Worm (Caenorhabditis elegans): ENCODE results near the gene R13D11.1.

The R13D11.1 gene

DNA sequence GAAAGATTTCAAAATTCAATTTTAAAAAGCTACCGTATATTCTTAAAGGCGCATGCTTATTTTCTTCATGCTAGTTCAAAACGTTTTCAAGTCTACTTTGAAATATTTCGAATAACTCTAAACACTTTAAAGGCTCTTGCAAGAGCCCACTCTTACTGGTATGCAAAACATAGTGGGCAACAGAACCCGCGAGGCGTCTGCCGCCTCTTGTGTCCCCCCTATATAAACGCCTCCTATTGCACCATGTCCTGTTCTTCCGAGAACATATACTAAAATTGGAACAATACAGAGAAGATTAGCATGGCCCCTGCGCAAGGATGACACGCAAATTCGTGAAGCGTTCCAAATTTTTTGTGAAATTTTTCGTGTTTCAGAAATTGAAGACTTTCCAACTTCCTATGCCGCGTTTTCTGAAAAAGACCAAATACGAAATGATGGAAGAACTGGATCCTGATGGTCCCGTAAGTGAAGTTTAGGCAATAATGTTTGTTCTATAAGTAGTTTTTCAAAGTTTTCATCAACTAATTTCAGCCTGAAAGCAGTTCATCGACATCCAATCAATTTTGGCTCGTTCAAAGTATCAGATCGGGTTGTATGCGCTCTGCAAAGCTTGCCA lies 41.7 kb downstream of the R13D11.1 start (continued):
- TF ChIP-seq mdt-29 (GFP tag; IDR thresholded peaks at IDR 0.05) (peak; percentile 58), nhr-102 (tag; optimal IDR thresholded peaks at IDR 0.05) (no peak), spr-3 (GFP tag; optimal IDR thresholded peaks at IDR 0.05) (no peak), nhr-10 (tag; optimal IDR thresholded peaks at IDR 0.05) (no peak), nhr-76 (tag; optimal IDR thresholded peaks at IDR 0.05) (no peak), mep-1 (tag; optimal IDR thresholded peaks at IDR 0.05) (no peak), fos-1 (tag; optimal IDR thresholded peaks at IDR 0.05) (no peak), lir-3 (tag; optimal IDR thresholded peaks at IDR 0.05) (no peak), ceh-44 (GFP tag; IDR thresholded peaks at IDR 0.05) (0 out of 2 replicates have a peak, but pooled peaks have one; percentile 25), saeg-2 (GFP tag; IDR thresholded peaks at IDR 0.05) (0 out of 2 replicates have a peak, but pooled peaks have one; percentile 19), nhr-111 (GFP tag; optimal IDR thresholded peaks at IDR 0.05) (no peak), dve-1 (tag; optimal IDR thresholded peaks at IDR 0.05; ENCODE audit: insufficient read depth) (no peak), R02D3.7 (tag; optimal IDR thresholded peaks at IDR 0.05) (no peak), gei-8 (GFP tag; optimal IDR thresholded peaks at IDR 0.05) (no peak), nhr-11 (tag; optimal IDR thresholded peaks at IDR 0.05) (no peak), F10B5.3 (tag; optimal IDR thresholded peaks at IDR 0.05) (no peak), F26F4.8 (GFP tag; conservative IDR thresholded peaks at IDR 0.05) (peak; percentile 73), hmg-1.1 (GFP tag; IDR thresholded peaks at IDR 0.05) (no peak), Y5F2A.4 (GFP tag; optimal IDR thresholded peaks at IDR 0.05) (no peak), zfp-3 (GFP tag; conservative IDR thresholded peaks at IDR 0.05) (no peak), hlh-11 (tag; optimal IDR thresholded peaks at IDR 0.05) (no peak), lin-1 (GFP tag; IDR thresholded peaks at IDR 0.05) (peak; percentile 44; the same call in 1 of the 2 replicates), nhr-237 (tag; optimal IDR thresholded peaks at IDR 0.05) (no peak), nhr-6 (tag; optimal IDR thresholded peaks at IDR 0.05) (no peak), egl-27 (tag; optimal IDR thresholded peaks at IDR 0.05) (no peak), snpc-1.2 (GFP tag; IDR thresholded peaks at IDR 0.05) (peak; percentile 74), tra-1 (GFP tag; IDR thresholded peaks at IDR 0.05) (peak; percentile 40; the same call in 1 of the 2 replicates), ceh-20 (GFP tag; IDR thresholded peaks at IDR 0.05) (no peak), daf-12 (tag; optimal IDR thresholded peaks at IDR 0.05) (no peak), lin-38 (GFP tag; IDR thresholded peaks at IDR 0.05) (peak; percentile 74), lin-39 (tag; optimal IDR thresholded peaks at IDR 0.05) (no peak), T26A8.4 (GFP tag; IDR thresholded peaks at IDR 0.05) (no peak), Y75B8A.6 (GFP tag; IDR thresholded peaks at IDR 0.05) (0 out of 2 replicates have a peak, but pooled peaks have one; percentile 12), dmd-8 (GFP tag; IDR thresholded peaks at IDR 0.05) (no peak), unc-130 (GFP tag; optimal IDR thresholded peaks at IDR 0.05) (no peak), unc-62 (GFP tag; optimal IDR thresholded peaks at IDR 0.05 in 1 of 2) (no peak), unc-62 (tag; optimal IDR thresholded peaks at IDR 0.05) (no peak), F44E2.7 (GFP tag; IDR thresholded peaks at IDR 0.05) (0 out of 2 replicates have a peak, but pooled peaks have one; percentile 25), ZK546.5 (tag; optimal IDR thresholded peaks at IDR 0.05) (no peak), F37D6.2 (tag; optimal IDR thresholded peaks at IDR 0.05) (no peak), hlh-30 (tag; optimal IDR thresholded peaks at IDR 0.05; ENCODE audit: insufficient read depth) (no peak), nhr-77 (tag; optimal IDR thresholded peaks at IDR 0.05) (no peak), ceh-62 (tag; optimal IDR thresholded peaks at IDR 0.05) (no peak), mes-2 (tag; optimal IDR thresholded peaks at IDR 0.05; ENCODE audit: poor library complexity, severe bottlenecking) (no peak), pqm-1 (tag; optimal IDR thresholded peaks at IDR 0.05) (no peak), fkh-10 (GFP tag; optimal IDR thresholded peaks at IDR 0.05) (no peak), zip-2 (tag; optimal IDR thresholded peaks at IDR 0.05) (no peak), ztf-7 (tag; optimal IDR thresholded peaks at IDR 0.05) (no peak), snpc-4 (tag; optimal IDR thresholded peaks at IDR 0.05) (peak; percentile 80), daf-8 (GFP tag; IDR thresholded peaks at IDR 0.05) (no peak), madf-9 (GFP tag; conservative IDR thresholded peaks at IDR 0.05) (no peak), tag-97 (GFP tag; IDR thresholded peaks at IDR 0.05) (no peak)

Data from whole organism, L4 larva.